Fruit fly (Drosophila melanogaster): Measurements from ENCODE around the gene Acbp2.
A peak's percentile ranks its signal among the peaks of the same experiment; 100 is the strongest.

Acbp2 gene

DNA sequence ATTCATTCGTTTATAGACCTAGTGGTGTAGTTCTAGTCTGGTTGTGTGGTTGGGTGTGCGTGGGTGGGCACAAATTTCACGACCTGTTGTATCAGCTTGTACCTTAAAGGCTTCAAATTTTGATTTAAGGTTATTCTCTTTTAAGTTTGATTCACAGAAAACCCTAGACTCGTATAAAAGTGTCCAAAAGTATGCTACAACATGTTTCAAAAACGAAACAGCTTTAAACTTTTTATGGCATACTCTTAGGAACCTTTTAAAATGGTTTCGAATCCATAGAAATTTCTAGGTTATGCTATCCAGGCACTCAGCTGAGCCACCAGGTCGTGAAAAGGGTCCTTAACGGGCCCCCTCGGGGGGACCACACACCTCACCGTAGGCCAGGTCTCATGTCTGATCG lies 30.3 kb downstream of the Acbp2 start:
- TF ChIP-seq Mes4 (GFP tag; optimal IDR thresholded peaks at IDR 0.05) (no peak), CG17612 (GFP tag; IDR thresholded peaks at IDR 0.05) (peak; percentile 71; the same call in 1 of the 2 replicates), CG8290 (GFP tag; optimal IDR thresholded peaks at IDR 0.05) (no peak), CG8290 (tag; optimal IDR thresholded peaks at IDR 0.05) (peak in 1 of 2 experiments; percentile 52), Side (GFP tag; optimal IDR thresholded peaks at IDR 0.05) (no peak), ftz-f1 (GFP tag; optimal IDR thresholded peaks at IDR 0.05) (no peak)
